Worm (Caenorhabditis elegans): Measurements from ENCODE around the gene math-5.

ce11 chrII:1921018-1921417 lies 38.4 kb upstream of the math-5 start, which contains the start of gene bath-7:
- TF ChIP-seq M03D4.4 (tag; optimal IDR thresholded peaks at IDR 0.05) (no peak), unc-62 (GFP tag; optimal IDR thresholded peaks at IDR 0.05) (no peak), nhr-12 (tag; optimal IDR thresholded peaks at IDR 0.05) (no peak), unc-39 (tag; optimal IDR thresholded peaks at IDR 0.05) (no peak), unc-120 (tag; optimal IDR thresholded peaks at IDR 0.05; ENCODE audit: poor library complexity, severe bottlenecking) (no peak), blmp-1 (tag; optimal IDR thresholded peaks at IDR 0.05) (no peak), snpc-4 (tag; optimal IDR thresholded peaks at IDR 0.05) (no peak), nhr-28 (tag; optimal IDR thresholded peaks at IDR 0.05) (no peak), nhr-2 (tag; optimal IDR thresholded peaks at IDR 0.05) (no peak), lin-13 (tag; optimal IDR thresholded peaks at IDR 0.05) (no peak), mab-5 (tag; optimal IDR thresholded peaks at IDR 0.05) (no peak), mep-1 (tag; optimal IDR thresholded peaks at IDR 0.05) (no peak), ceh-39 (tag; optimal IDR thresholded peaks at IDR 0.05) (no peak), pha-4 (tag; optimal IDR thresholded peaks at IDR 0.05) (no peak)

Data from whole organism, mixed stage, embryonic.